Fruit fly (Drosophila melanogaster) whole organism, embryonic: ENCODE results near the gene Rlb1.
A peak's percentile ranks its signal among the peaks of the same experiment; 100 is the strongest.

ENCODE experiments used
- Awh ChIP-seq: fragments of 200-800 bp; sonication (Bioruptor generic); IDR thresholded peaks from 2 replicates; pipeline ENCODE4, ENCODE4 v1.3.6; 2022; ENCODE audit warnings: missing biosample characterization, missing genetic modification characterization
- B-H1 ChIP-seq: fragments of 200-800 bp; sonication (Bioruptor generic); IDR thresholded peaks from 3 replicates; pipeline ENCODE4 v1.3.6; 2022; ENCODE audit warnings: missing biosample characterization, missing genetic modification characterization
- Bdp1 ChIP-seq: fragments of 200-800 bp; sonication (Bioruptor generic); optimal IDR thresholded peaks from 3 replicates; lab custom pipeline; 2016; ENCODE audit warnings: missing biosample characterization, missing genetic modification characterization
- CG10274 ChIP-seq: fragments of 200-800 bp; sonication (Bioruptor generic); optimal IDR thresholded peaks from 3 replicates; lab custom pipeline; 2017; ENCODE audit warnings: missing biosample characterization, mild to moderate bottlenecking, missing genetic modification characterization
- CG11723 ChIP-seq: fragments of 200-800 bp; sonication (Bioruptor generic); optimal IDR thresholded peaks from 2 replicates; lab custom pipeline; 2017; ENCODE audit warnings: missing biosample characterization, mild to moderate bottlenecking, missing genetic modification characterization
- CG1233 ChIP-seq: fragments of 200-800 bp; sonication (Bioruptor generic); optimal IDR thresholded peaks from 4 replicates; lab custom pipeline; 2018; ENCODE audit warnings: missing biosample characterization, mild to moderate bottlenecking, missing genetic modification characterization
- CG13287 ChIP-seq: fragments of 200-800 bp; sonication (Bioruptor generic); IDR thresholded peaks from 2 replicates; pipeline ENCODE4 v1.3.6; 2022; ENCODE audit warnings: missing biosample characterization, missing genetic modification characterization; ENCODE audit not compliant: partially characterized antibody
- CG13624 ChIP-seq: fragments of 200-800 bp; sonication (Bioruptor generic); optimal IDR thresholded peaks from 2 replicates; lab custom pipeline; 2016; ENCODE audit warnings: missing biosample characterization, missing genetic modification characterization
- CG13894 ChIP-seq: fragments of 200-800 bp; sonication (Bioruptor generic); optimal IDR thresholded peaks from 3 replicates; lab custom pipeline; 2018; ENCODE audit warnings: missing biosample characterization, mild to moderate bottlenecking, missing genetic modification characterization, moderate library complexity
- CG14050 ChIP-seq: fragments of 200-800 bp; sonication (Bioruptor generic); IDR thresholded peaks from 3 replicates; pipeline ENCODE4 v1.3.6; 2022; ENCODE audit warnings: missing biosample characterization, missing genetic modification characterization
- CG15269 ChIP-seq: fragments of 200-800 bp; sonication (Bioruptor generic); optimal IDR thresholded peaks from 2 replicates; lab custom pipeline; 2018; ENCODE audit warnings: missing biosample characterization, mild to moderate bottlenecking, missing genetic modification characterization, moderate library complexity
- CG15696 ChIP-seq: fragments of 200-800 bp; sonication (Bioruptor generic); optimal IDR thresholded peaks from 2 replicates; lab custom pipeline; 2019; ENCODE audit warnings: missing biosample characterization, mild to moderate bottlenecking, missing genetic modification characterization, moderate library complexity
- CG17568 ChIP-seq: fragments of 200-800 bp; sonication (Bioruptor generic); optimal IDR thresholded peaks from 2 replicates; lab custom pipeline; 2018; ENCODE audit warnings: missing biosample characterization, mild to moderate bottlenecking, missing genetic modification characterization, moderate library complexity
- CG17802 ChIP-seq: fragments of 200-800 bp; sonication (Bioruptor generic); optimal IDR thresholded peaks from 2 replicates; lab custom pipeline; 2018; ENCODE audit warnings: missing biosample characterization, mild to moderate bottlenecking, missing genetic modification characterization, moderate library complexity
- CG18599 ChIP-seq: fragments of 200-800 bp; sonication (Bioruptor generic); optimal IDR thresholded peaks from 3 replicates; lab custom pipeline; 2017; ENCODE audit warnings: missing biosample characterization, missing genetic modification characterization, mild to moderate bottlenecking, moderate library complexity, missing genetic modification reagents
- CG2199 ChIP-seq: fragments of 200-800 bp; sonication (Bioruptor generic); IDR thresholded peaks from 3 replicates; pipeline ENCODE4 v1.3.6; 2022; ENCODE audit warnings: missing biosample characterization, missing genetic modification characterization
- CG30431 ChIP-seq: fragments of 200-800 bp; sonication (Bioruptor generic); optimal IDR thresholded peaks from 2 replicates; lab custom pipeline; 2017; ENCODE audit warnings: missing biosample characterization, missing genetic modification characterization
- CG3407 ChIP-seq: fragments of 200-800 bp; sonication (Bioruptor generic); optimal IDR thresholded peaks from 2 replicates; lab custom pipeline; 2018; ENCODE audit warnings: missing biosample characterization, mild to moderate bottlenecking, missing genetic modification characterization
- CG34422 ChIP-seq: fragments of 200-800 bp; sonication (Bioruptor generic); IDR thresholded peaks from 3 replicates; pipeline ENCODE4 v1.3.6; 2022; ENCODE audit warnings: missing biosample characterization, missing genetic modification characterization
- CG4360 ChIP-seq: fragments of 200-800 bp; sonication (Bioruptor generic); IDR thresholded peaks from 2 replicates; pipeline ENCODE4 v1.3.6; 2022; ENCODE audit warnings: missing biosample characterization, missing genetic modification characterization
- CG4820 ChIP-seq: fragments of 200-800 bp; sonication (Bioruptor generic); optimal IDR thresholded peaks from 3 replicates; lab custom pipeline; 2016; ENCODE audit warnings: missing biosample characterization, missing genetic modification characterization
- CG5953 ChIP-seq: fragments of 200-800 bp; sonication (Bioruptor generic); IDR thresholded peaks from 2 replicates; pipeline ENCODE4 v1.3.6; 2022; ENCODE audit warnings: missing biosample characterization, missing genetic modification characterization
- CG7745 ChIP-seq: fragments of 200-800 bp; sonication (Bioruptor generic); optimal IDR thresholded peaks from 2 replicates; lab custom pipeline; 2018; ENCODE audit warnings: missing biosample characterization, mild to moderate bottlenecking, missing genetic modification characterization, moderate library complexity
- CG7786 ChIP-seq: fragments of 200-800 bp; sonication (Bioruptor generic); optimal IDR thresholded peaks from 2 replicates; lab custom pipeline; 2016; ENCODE audit warnings: missing biosample characterization, missing genetic modification characterization
- CG9876 ChIP-seq: fragments of 200-800 bp; sonication (Bioruptor generic); optimal IDR thresholded peaks from 2 replicates; lab custom pipeline; 2016; ENCODE audit warnings: missing biosample characterization, missing genetic modification characterization
- Doc2 ChIP-seq: fragments of 200-800 bp; sonication (Bioruptor generic); IDR thresholded peaks from 2 replicates; pipeline ENCODE4 v1.3.6; 2022; ENCODE audit warnings: missing biosample characterization, missing genetic modification characterization
- Dref ChIP-seq: fragments of 200-800 bp; sonication (Bioruptor generic); IDR thresholded peaks from 2 replicates; pipeline ENCODE4 v1.3.6; 2022; ENCODE audit warnings: missing biosample characterization, missing genetic modification characterization
- Hey ChIP-seq: fragments of 200-800 bp; sonication (Bioruptor generic); optimal IDR thresholded peaks from 3 replicates; lab custom pipeline; 2018; ENCODE audit warnings: missing biosample characterization, mild to moderate bottlenecking, missing genetic modification characterization
- Neu2 ChIP-seq: fragments of 200-800 bp; sonication (Bioruptor generic); optimal IDR thresholded peaks from 3 replicates; lab custom pipeline; 2016; ENCODE audit warnings: missing biosample characterization, missing genetic modification characterization, borderline replicate concordance
- Sry-β ChIP-seq: fragments of 200-800 bp; sonication (Bioruptor generic); optimal IDR thresholded peaks from 2 replicates; lab custom pipeline; 2018; ENCODE audit warnings: missing biosample characterization, mild to moderate bottlenecking, missing genetic modification characterization, moderate library complexity
- Vsx1 ChIP-seq: fragments of 200-800 bp; sonication (Bioruptor generic); optimal IDR thresholded peaks from 2 replicates; lab custom pipeline; 2017; ENCODE audit warnings: missing biosample characterization, mild to moderate bottlenecking, missing genetic modification characterization, missing genetic modification reagents
- ac ChIP-seq: fragments of 200-800 bp; sonication (Bioruptor generic); optimal IDR thresholded peaks from 3 replicates; lab custom pipeline; 2017; ENCODE audit warnings: missing biosample characterization, mild to moderate bottlenecking, missing genetic modification characterization
- ase ChIP-seq: fragments of 200-800 bp; sonication (Bioruptor generic); IDR thresholded peaks from 3 replicates; pipeline ENCODE4 v1.3.6; 2022; ENCODE audit warnings: missing biosample characterization, missing genetic modification characterization
- cad ChIP-seq: fragments of >200 bp; optimal IDR thresholded peaks from 2 replicates; lab custom pipeline; 2017; ENCODE audit warnings: missing biosample characterization, missing genetic modification characterization
- chinmo ChIP-seq: fragments of 200-800 bp; sonication (Bioruptor generic); IDR thresholded peaks from 4 replicates; pipeline ENCODE4 v1.3.6; 2022; ENCODE audit warnings: missing biosample characterization, missing genetic modification characterization; ENCODE audit not compliant: partially characterized antibody
- en ChIP-seq: fragments of 200-800 bp; sonication (Bioruptor generic); optimal IDR thresholded peaks from 2 replicates; lab custom pipeline; 2016; ENCODE audit warnings: missing biosample characterization, missing genetic modification characterization
- eyg ChIP-seq: fragments of 200-800 bp; sonication (Bioruptor generic); optimal IDR thresholded peaks from 3 replicates; lab custom pipeline; 2016; ENCODE audit warnings: missing biosample characterization, missing genetic modification characterization
- fd96Cb ChIP-seq: fragments of 200-800 bp; sonication (Bioruptor generic); optimal IDR thresholded peaks from 2 replicates; lab custom pipeline; 2018; ENCODE audit warnings: missing biosample characterization, mild to moderate bottlenecking, missing genetic modification characterization, moderate library complexity
- klu ChIP-seq: fragments of 200-800 bp; sonication (Bioruptor generic); IDR thresholded peaks from 2 replicates; pipeline ENCODE4 v1.3.6; 2022; ENCODE audit warnings: missing biosample characterization, missing genetic modification characterization
- lilli ChIP-seq: fragments of 200-800 bp; sonication (Bioruptor generic); optimal IDR thresholded peaks from 3 replicates; lab custom pipeline; 2016; ENCODE audit warnings: missing biosample characterization, missing genetic modification characterization
- lmd ChIP-seq: fragments of 200-800 bp; sonication (Bioruptor generic); IDR thresholded peaks from 2 replicates; pipeline ENCODE4 v1.3.6; 2022; ENCODE audit warnings: missing biosample characterization, missing genetic modification characterization
- lola ChIP-seq, 3 experiments: fragments of >200 bp in 2 of 3; fragments of 200-800 bp in 1 of 3; sonication (Bioruptor generic) in 1 of 3; optimal IDR thresholded peaks; 2 replicates each; lab custom pipeline; 2017 to 2019; ENCODE audit warnings: missing biosample characterization in 3 of 3, missing genetic modification characterization in 3 of 3, mild to moderate bottlenecking in 1 of 3, moderate library complexity in 1 of 3
- mam ChIP-seq: fragments of 200-800 bp; sonication (Bioruptor generic); optimal IDR thresholded peaks from 3 replicates; lab custom pipeline; 2016; ENCODE audit warnings: missing biosample characterization, missing genetic modification characterization
- nerfin-2 ChIP-seq: fragments of 200-800 bp; sonication (Bioruptor generic); IDR thresholded peaks from 2 replicates; pipeline ENCODE4 v1.3.6; 2022; ENCODE audit warnings: missing biosample characterization, missing genetic modification characterization; ENCODE audit not compliant: partially characterized antibody
- nmo ChIP-seq: fragments of 200-800 bp; sonication (Bioruptor generic); optimal IDR thresholded peaks from 2 replicates; lab custom pipeline; 2018; ENCODE audit warnings: missing biosample characterization, mild to moderate bottlenecking, missing genetic modification characterization, moderate library complexity
- sens ChIP-seq: fragments of 200-800 bp; sonication (Bioruptor generic); peaks from one replicate; lab custom pipeline; 2016; ENCODE audit warnings: missing biosample characterization, missing genetic modification characterization
- sob ChIP-seq: fragments of 200-800 bp; sonication (Bioruptor generic); IDR thresholded peaks from 2 replicates; pipeline ENCODE4 v1.3.6; 2022; ENCODE audit warnings: missing biosample characterization, missing genetic modification characterization
- tap ChIP-seq: fragments of 200-800 bp; optimal IDR thresholded peaks from 3 replicates; lab custom pipeline; 2019; ENCODE audit warnings: missing biosample characterization, mild to moderate bottlenecking, missing genetic modification characterization, moderate library complexity
- tna ChIP-seq: fragments of 200-800 bp; sonication (Bioruptor generic); IDR thresholded peaks from 2 replicates; pipeline ENCODE4 v1.3.6; 2022; ENCODE audit warnings: missing biosample characterization, missing genetic modification characterization; ENCODE audit not compliant: partially characterized antibody
- toy ChIP-seq: fragments of 200-800 bp; sonication (Bioruptor generic); IDR thresholded peaks from 2 replicates; pipeline ENCODE4 v1.3.6; 2022; ENCODE audit warnings: missing biosample characterization, missing genetic modification characterization
- wek ChIP-seq: fragments of 200-800 bp; sonication (Bioruptor generic); optimal IDR thresholded peaks from 3 replicates; lab custom pipeline; 2018; ENCODE audit warnings: missing biosample characterization, mild to moderate bottlenecking, missing genetic modification characterization, moderate library complexity

Rlb1 gene

dm6 chr3R:9504355-9504754, 8.8 kb upstream of the Rlb1 start, which contains the start of gene CG8149 (continued):
- TF ChIP-seq CG4820 = no peak
- TF ChIP-seq Awh (GFP tag; lab: Robert Waterston, UW) = no peak
- TF ChIP-seq CG13894 (tag; lab: Kevin White, UChicago) = peak; percentile 47
- TF ChIP-seq CG11723 = no peak
- no peak for TF ChIP-seq en (GFP tag; lab: Kevin White, UChicago)
- TF ChIP-seq Hey (tag; lab: Kevin White, UChicago) = no peak
- peak; percentile 18 for TF ChIP-seq CG1233 (GFP tag; lab: Kevin White, UChicago)
- peak; percentile 82 for TF ChIP-seq Dref
- peak; percentile 25 for TF ChIP-seq CG17568
- peak; percentile 68 for TF ChIP-seq nmo
- peak in 1 of 3 experiments; percentile 46 for TF ChIP-seq lola (GFP tag; optimal IDR thresholded peaks at IDR 0.05; lab: Kevin White, UChicago)
- no peak for TF ChIP-seq wek
- TF ChIP-seq CG18599 = no peak
- TF ChIP-seq CG2199 = no peak
- TF ChIP-seq Vsx1 = peak; percentile 69
- no peak for TF ChIP-seq B-H1
- TF ChIP-seq klu (GFP tag; lab: Robert Waterston, UW) = no peak
- no peak for TF ChIP-seq CG14050 (GFP tag; lab: Robert Waterston, UW)
- TF ChIP-seq Doc2 = no peak
- TF ChIP-seq CG4360 (GFP tag; lab: Robert Waterston, UW) = no peak
- TF ChIP-seq lilli (GFP tag; lab: Kevin White, UChicago) = peak; percentile 5
- peak; percentile 76 for TF ChIP-seq tna (GFP tag; lab: Robert Waterston, UW)
- TF ChIP-seq CG17802 = no peak
- no peak for TF ChIP-seq CG5953 (GFP tag; lab: Robert Waterston, UW)
- TF ChIP-seq eyg (GFP tag; lab: Kevin White, UChicago) = no peak
- peak; percentile 83 for TF ChIP-seq nerfin-2 (GFP tag; lab: Robert Waterston, UW)
- peak; percentile 19 for TF ChIP-seq CG7745 (tag; lab: Kevin White, UChicago)
- TF ChIP-seq chinmo (GFP tag; lab: Robert Waterston, UW) = 0 out of 4 replicates have a peak, but pooled peaks have one; percentile 36
- TF ChIP-seq Bdp1 (GFP tag; lab: Kevin White, UChicago) = no peak
- peak; percentile 37 for TF ChIP-seq mam (GFP tag; lab: Kevin White, UChicago)
- TF ChIP-seq sens = peak; percentile 86
- TF ChIP-seq CG34422 (GFP tag; lab: Robert Waterston, UW) = no peak
- TF ChIP-seq Neu2 (GFP tag; lab: Kevin White, UChicago) = no peak
- TF ChIP-seq CG10274 (GFP tag; lab: Kevin White, UChicago) = no peak
- TF ChIP-seq CG3407 (GFP tag; lab: Kevin White, UChicago) = no peak
- no peak for TF ChIP-seq fd96Cb (tag; lab: Kevin White, UChicago)
- no peak for TF ChIP-seq ac (GFP tag; lab: Kevin White, UChicago)
- no peak for TF ChIP-seq lmd (GFP tag; lab: Robert Waterston, UW)
- no peak for TF ChIP-seq CG13624 (GFP tag; lab: Kevin White, UChicago)
- peak; percentile 36; the same call in 1 of the 2 replicates for TF ChIP-seq sob (GFP tag; lab: Robert Waterston, UW)
- no peak for TF ChIP-seq CG7786
- TF ChIP-seq Sry-β = no peak
- no peak for TF ChIP-seq CG15269 (tag; lab: Kevin White, UChicago)
- TF ChIP-seq cad = no peak
- peak; percentile 8 for TF ChIP-seq CG15696
- no peak for TF ChIP-seq CG30431 (GFP tag; lab: Kevin White, UChicago)
- no peak for TF ChIP-seq toy
- peak; percentile 98 for TF ChIP-seq CG13287 (GFP tag; lab: Robert Waterston, UW)
- no peak for TF ChIP-seq CG9876 (GFP tag; lab: Kevin White, UChicago)
- no peak for TF ChIP-seq tap (tag; lab: Kevin White, UChicago)
- TF ChIP-seq ase = no peak
